Worm (Caenorhabditis elegans): Measurements from ENCODE around the gene dpf-4.
A peak's percentile ranks its signal among the peaks of the same experiment; 100 is the strongest.

Gene dpf-4

DNA sequence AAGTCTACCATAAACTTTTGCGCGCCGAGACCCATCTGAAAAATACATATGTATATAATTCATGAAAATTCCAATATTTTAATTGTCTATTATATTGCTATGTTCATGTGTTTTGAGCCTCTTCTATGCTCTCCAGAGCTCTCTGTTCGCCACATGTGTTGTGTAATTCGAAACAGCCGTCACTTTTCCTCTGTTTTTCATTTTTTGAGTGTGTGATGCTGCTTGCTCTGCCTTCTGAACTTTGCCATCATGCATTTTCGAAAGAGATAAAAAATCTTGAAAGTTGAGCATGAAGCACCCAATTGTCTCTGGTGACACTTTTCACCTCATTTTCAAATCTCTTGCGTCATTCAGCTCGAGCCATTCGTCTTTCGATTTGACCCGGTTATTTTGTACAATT is 13.2 kb downstream of the dpf-4 start:
- peak in 1 of 2 experiments; percentile 87 for TF ChIP-seq unc-62 (GFP tag; optimal IDR thresholded peaks at IDR 0.05 in 1 of 2)
- TF ChIP-seq unc-62 (tag; optimal IDR thresholded peaks at IDR 0.05) = no peak
- TF ChIP-seq mdl-1 (tag; optimal IDR thresholded peaks at IDR 0.05) = no peak
- no peak for TF ChIP-seq cey-2 (tag; optimal IDR thresholded peaks at IDR 0.05; ENCODE audit: borderline replicate concordance, insufficient read depth)
- TF ChIP-seq daf-19 (GFP tag; conservative IDR thresholded peaks at IDR 0.05) = no peak
- TF ChIP-seq hif-1 (tag; optimal IDR thresholded peaks at IDR 0.05) = no peak
- no peak for TF ChIP-seq dve-1 (tag; optimal IDR thresholded peaks at IDR 0.05; ENCODE audit: insufficient read depth)
- no peak for TF ChIP-seq gei-8 (GFP tag; optimal IDR thresholded peaks at IDR 0.05)
- no peak for TF ChIP-seq zip-2 (tag; optimal IDR thresholded peaks at IDR 0.05)

DNA sequence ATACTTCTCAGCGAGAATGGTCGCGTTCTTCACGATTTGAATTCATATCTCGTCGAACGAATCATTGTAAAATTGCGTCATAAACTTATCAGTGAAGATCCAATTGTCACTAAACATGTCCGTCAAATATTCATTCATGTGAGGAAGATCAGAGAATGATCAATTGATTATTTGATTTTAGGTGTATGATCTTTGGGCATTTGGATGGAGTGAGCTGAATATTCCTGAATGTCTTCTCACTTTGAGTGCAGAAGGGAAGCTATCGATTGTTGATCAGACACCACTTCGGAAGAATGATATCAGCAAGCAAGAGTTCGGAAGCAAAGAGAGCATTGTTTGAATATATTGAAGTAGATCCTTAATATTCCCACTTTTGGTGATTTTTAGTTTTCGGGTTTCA is 15.2 kb downstream of the dpf-4 start:
- TF ChIP-seq nhr-6 (tag; optimal IDR thresholded peaks at IDR 0.05) (no peak), nhr-11 (tag; optimal IDR thresholded peaks at IDR 0.05) (no peak), aly-2 (tag; optimal IDR thresholded peaks at IDR 0.05) (no peak), ctbp-1 (GFP tag; IDR thresholded peaks at IDR 0.05) (no peak), unc-130 (GFP tag; optimal IDR thresholded peaks at IDR 0.05) (no peak), dmd-6 (GFP tag; IDR thresholded peaks at IDR 0.05) (peak; percentile 58), nhr-48 (tag; optimal IDR thresholded peaks at IDR 0.05) (peak; percentile 68), ces-1 (GFP tag; optimal IDR thresholded peaks at IDR 0.05) (no peak), spr-3 (GFP tag; optimal IDR thresholded peaks at IDR 0.05) (no peak), ama-1 (optimal IDR thresholded peaks at IDR 0.05) (peak; percentile 66), mdl-1 (tag; optimal IDR thresholded peaks at IDR 0.05) (peak in 1 of 2 experiments; percentile 31), unc-39 (tag; optimal IDR thresholded peaks at IDR 0.05) (no peak), madf-9 (GFP tag; conservative IDR thresholded peaks at IDR 0.05) (no peak), tag-97 (GFP tag; IDR thresholded peaks at IDR 0.05) (no peak), php-3 (GFP tag; IDR thresholded peaks at IDR 0.05) (no peak), jun-1 (tag; optimal IDR thresholded peaks at IDR 0.05) (no peak), ceh-44 (GFP tag; IDR thresholded peaks at IDR 0.05) (no peak), gei-8 (GFP tag; optimal IDR thresholded peaks at IDR 0.05) (peak; percentile 43), sdz-12 (GFP tag; optimal IDR thresholded peaks at IDR 0.05) (no peak), nhr-111 (GFP tag; optimal IDR thresholded peaks at IDR 0.05) (no peak), nhr-76 (tag; optimal IDR thresholded peaks at IDR 0.05) (no peak), snpc-4 (tag; optimal IDR thresholded peaks at IDR 0.05) (no peak), nhr-28 (tag; optimal IDR thresholded peaks at IDR 0.05) (no peak), tra-1 (GFP tag; IDR thresholded peaks at IDR 0.05) (no peak), egl-43 (GFP tag; IDR thresholded peaks at IDR 0.05) (no peak), lin-1 (GFP tag; IDR thresholded peaks at IDR 0.05) (no peak), ztf-7 (tag; optimal IDR thresholded peaks at IDR 0.05) (no peak), dve-1 (tag; optimal IDR thresholded peaks at IDR 0.05; ENCODE audit: insufficient read depth) (peak; percentile 96), lin-38 (GFP tag; IDR thresholded peaks at IDR 0.05) (peak; percentile 40; the same call in 1 of the 2 replicates), lin-39 (tag; optimal IDR thresholded peaks at IDR 0.05) (no peak), lin-13 (GFP tag; optimal IDR thresholded peaks at IDR 0.05) (peak; percentile 40), F44E2.7 (GFP tag; IDR thresholded peaks at IDR 0.05) (no peak), mxl-2 (GFP tag; conservative IDR thresholded peaks at IDR 0.05) (no peak), skn-1 (tag; optimal IDR thresholded peaks at IDR 0.05) (no peak), hlh-11 (tag; optimal IDR thresholded peaks at IDR 0.05) (peak; percentile 64), hif-1 (tag; optimal IDR thresholded peaks at IDR 0.05) (no peak), Y48G9A.11 (GFP tag; IDR thresholded peaks at IDR 0.05) (no peak), nhr-10 (tag; optimal IDR thresholded peaks at IDR 0.05) (peak; percentile 64), nhr-237 (tag; optimal IDR thresholded peaks at IDR 0.05) (no peak), attf-4 (tag; optimal IDR thresholded peaks at IDR 0.05) (no peak), ceh-82 (tag; optimal IDR thresholded peaks at IDR 0.05) (no peak), dmd-8 (GFP tag; IDR thresholded peaks at IDR 0.05) (no peak), saeg-2 (GFP tag; IDR thresholded peaks at IDR 0.05) (no peak), lir-3 (tag; optimal IDR thresholded peaks at IDR 0.05) (no peak), D1046.2 (GFP tag; IDR thresholded peaks at IDR 0.05) (no peak), zip-2 (tag; optimal IDR thresholded peaks at IDR 0.05) (no peak), zfp-3 (GFP tag; conservative IDR thresholded peaks at IDR 0.05) (no peak; the same call in 1 of the 2 replicates)

Data from whole organism, L4 larva.